Fruit fly (Drosophila melanogaster): ENCODE data around the gene CG34447.

CG34447 gene

dm6 chr2L:2433494-2434054, 13.8 kb upstream of the CG34447 start (continued):
- TF ChIP-seq CG12299 (tag; optimal IDR thresholded peaks at IDR 0.05) (peak; percentile 63), Nf-YA (GFP tag; IDR thresholded peaks at IDR 0.05) (peak; percentile 75), dati (GFP tag; IDR thresholded peaks at IDR 0.05) (peak; percentile 75), CG15696 (tag; optimal IDR thresholded peaks at IDR 0.05) (no peak), CG13123 (GFP tag; optimal IDR thresholded peaks at IDR 0.05) (peak; percentile 62), sisA (GFP tag; IDR thresholded peaks at IDR 0.05) (peak; percentile 92), MBD-R2 (GFP tag; IDR thresholded peaks at IDR 0.05) (peak; percentile 47; the same call in 1 of the 2 replicates), CG12659 (GFP tag; optimal IDR thresholded peaks at IDR 0.05) (peak; percentile 76), CTCF (GFP tag; optimal IDR thresholded peaks at IDR 0.05) (peak; percentile 45), CG17385 (GFP tag; optimal IDR thresholded peaks at IDR 0.05) (peak; percentile 82), pzg (GFP tag; optimal IDR thresholded peaks at IDR 0.05) (no peak), ato (GFP tag; IDR thresholded peaks at IDR 0.05; ENCODE audit: partially characterized antibody) (no peak), Usf (GFP tag; optimal IDR thresholded peaks at IDR 0.05) (no peak), en (GFP tag; optimal IDR thresholded peaks at IDR 0.05) (peak; percentile 79), ERR (GFP tag; optimal IDR thresholded peaks at IDR 0.05) (peak; percentile 45), chinmo (GFP tag; IDR thresholded peaks at IDR 0.05; ENCODE audit: partially characterized antibody) (peak; percentile 62; the same call in 1 of the 4 replicates), CG8765 (GFP tag; IDR thresholded peaks at IDR 0.05) (no peak), sug (tag; optimal IDR thresholded peaks at IDR 0.05) (peak; percentile 54), klu (GFP tag; IDR thresholded peaks at IDR 0.05) (peak; percentile 42; the same call in 1 of the 2 replicates), CG34224 (GFP tag; IDR thresholded peaks at IDR 0.05; ENCODE audit: partially characterized antibody) (no peak), ase (GFP tag; IDR thresholded peaks at IDR 0.05) (peak; percentile 81), Dip3 (GFP tag; optimal IDR thresholded peaks at IDR 0.05) (peak; percentile 40), CG15479 (GFP tag; optimal IDR thresholded peaks at IDR 0.05) (no peak), CG11696 (GFP tag; IDR thresholded peaks at IDR 0.05) (peak; percentile 48), CG8388 (GFP tag; optimal IDR thresholded peaks at IDR 0.05) (peak; percentile 86), CG10366 (GFP tag; IDR thresholded peaks at IDR 0.05) (peak; percentile 89), Rfx (GFP tag; IDR thresholded peaks at IDR 0.05) (peak; percentile 83), CG15514 (GFP tag; optimal IDR thresholded peaks at IDR 0.05) (peak; percentile 20), run (tag; optimal IDR thresholded peaks at IDR 0.05) (peak; percentile 63), CG13775 (GFP tag; optimal IDR thresholded peaks at IDR 0.05) (peak; percentile 41), oc (tag; optimal IDR thresholded peaks at IDR 0.05) (peak; percentile 83), CG32772 (GFP tag; IDR thresholded peaks at IDR 0.05) (peak; percentile 85), HLHmδ (GFP tag; optimal IDR thresholded peaks at IDR 0.05) (no peak), chm (GFP tag; IDR thresholded peaks at IDR 0.05) (peak; percentile 77; the same call in 1 of the 2 replicates), h (optimal IDR thresholded peaks at IDR 0.05) (no peak), unc-4 (GFP tag; IDR thresholded peaks at IDR 0.05; ENCODE audit: partially characterized antibody) (no peak), nerfin-1 (tag; optimal IDR thresholded peaks at IDR 0.05) (peak; percentile 72), Dll (GFP tag; IDR thresholded peaks at IDR 0.05; ENCODE audit: partially characterized antibody) (no peak), wor (GFP tag; IDR thresholded peaks at IDR 0.05) (peak; percentile 83), CG18619 (GFP tag; optimal IDR thresholded peaks at IDR 0.05) (peak; percentile 62), CG12236 (GFP tag; optimal IDR thresholded peaks at IDR 0.05) (peak; percentile 72), shn (GFP tag; optimal IDR thresholded peaks at IDR 0.05) (peak; percentile 72), zfh2 (GFP tag; optimal IDR thresholded peaks at IDR 0.05) (peak; percentile 15), CG6254 (GFP tag; optimal IDR thresholded peaks at IDR 0.05) (peak; percentile 53), Pdp1 (GFP tag; optimal IDR thresholded peaks at IDR 0.05) (peak; percentile 78 to 80), CG9727 (GFP tag; optimal IDR thresholded peaks at IDR 0.05) (peak; percentile 41), CG11085 (GFP tag; IDR thresholded peaks at IDR 0.05) (peak; percentile 40; the same call in 1 of the 2 replicates), CG11504 (tag; optimal IDR thresholded peaks at IDR 0.05) (peak; percentile 93), CG1792 (GFP tag; optimal IDR thresholded peaks at IDR 0.05) (peak; percentile 56), fd96Cb (tag; optimal IDR thresholded peaks at IDR 0.05) (peak; percentile 83)

Data from whole organism, embryonic.